Worm (Caenorhabditis elegans) whole organism, midembryonic: Measurements from ENCODE around the gene fut-8.

Experiments used
- T22C8.4 ChIP-seq: fragments of 200-800 bp; sonication (Bioruptor generic); IDR thresholded peaks from 2 replicates; pipeline ENCODE4 v1.3.6; 2022; ENCODE audit warnings: missing genetic modification characterization, missing compliant biosample characterization
- cog-1 ChIP-seq: sonication (generic microtip); optimal IDR thresholded peaks from 2 replicates; lab custom pipeline; 2016; ENCODE audit warnings: missing genetic modification characterization, missing compliant biosample characterization
- flt-1 ChIP-seq: fragments of 200-800 bp; sonication (Bioruptor generic); IDR thresholded peaks from 2 replicates; pipeline ENCODE4 v1.3.6; 2022; ENCODE audit warnings: missing genetic modification characterization, missing compliant biosample characterization
- klf-2 ChIP-seq: fragments of 200-800 bp; sonication (Bioruptor generic); conservative IDR thresholded peaks from 2 replicates; pipeline ENCODE4 v1.3.6; 2022; ENCODE audit warnings: missing genetic modification reagents, missing genetic modification characterization, missing compliant biosample characterization
- med-1 ChIP-seq: sonication (generic microtip); optimal IDR thresholded peaks from 2 replicates; lab custom pipeline; 2017; ENCODE audit warnings: missing genetic modification characterization, mild to moderate bottlenecking, missing compliant biosample characterization, antibody characterized with exemption, missing genetic modification reagents; ENCODE audit not compliant: insufficient read depth
- ref-1 ChIP-seq: fragments of 200-800 bp; sonication (Bioruptor generic); conservative IDR thresholded peaks from 2 replicates; pipeline ENCODE4 v1.3.6; 2022; ENCODE audit warnings: missing genetic modification reagents, missing genetic modification characterization, missing compliant biosample characterization
- tab-1 ChIP-seq: fragments of 200-800 bp; sonication (Bioruptor generic); IDR thresholded peaks from 2 replicates; pipeline ENCODE4 v1.3.6; 2022; ENCODE audit warnings: missing genetic modification characterization, missing compliant biosample characterization
- ztf-23 ChIP-seq: fragments of 200-800 bp; sonication (Bioruptor generic); IDR thresholded peaks from 2 replicates; pipeline ENCODE4 v1.3.6; 2022; ENCODE audit warnings: missing genetic modification reagents, missing genetic modification characterization, missing compliant biosample characterization
- ztf-29 ChIP-seq: fragments of 200-800 bp; sonication (Bioruptor generic); IDR thresholded peaks from 2 replicates; pipeline ENCODE4 v1.3.6; 2022; ENCODE audit warnings: missing genetic modification reagents, missing genetic modification characterization, missing compliant biosample characterization

The fut-8 gene

ce11 chrV:6017630-6018029 lies 27.3 kb upstream of the fut-8 start, which contains the start of the genes rpt-2 and aps-1:
rpt-2 (minus strand) TSS chrV:6017669.
aps-1 (plus strand) TSS chrV:6017970.
- TF ChIP-seq cog-1 (tag; lab: Kevin White, UChicago) = peak; percentile 61
- TF ChIP-seq tab-1 = no peak

DNA sequence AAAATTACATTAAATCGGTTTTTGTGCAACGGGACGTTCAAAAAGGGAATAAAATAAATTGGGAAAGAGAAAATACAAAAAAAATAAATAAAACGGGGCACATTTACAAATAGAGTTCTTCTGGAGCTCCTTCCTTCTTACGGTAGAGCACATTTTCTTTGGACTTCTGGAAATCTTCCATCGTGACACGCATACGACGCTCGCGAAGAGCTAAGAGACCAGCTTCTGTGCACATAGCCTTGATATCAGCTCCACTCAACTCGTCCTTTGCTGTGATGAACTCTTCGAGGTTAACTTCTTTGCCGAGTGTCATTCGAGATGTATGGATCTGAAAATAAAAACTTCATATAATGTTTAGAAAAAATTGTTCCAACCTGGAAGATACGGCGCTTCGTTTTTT lies 25.8 kb upstream of the fut-8 start:
- TF ChIP-seq klf-2 (GFP tag; lab: Robert Waterston, UW) (no peak), tab-1 (no peak), T22C8.4 (no peak), flt-1 (GFP tag; lab: Robert Waterston, UW) (no peak), ztf-29 (GFP tag; lab: Robert Waterston, UW) (no peak), cog-1 (tag; lab: Kevin White, UChicago) (no peak), ref-1 (GFP tag; lab: Robert Waterston, UW) (no peak), ztf-23 (GFP tag; lab: Robert Waterston, UW) (no peak), med-1 (GFP tag; lab: Kevin White, UChicago) (no peak)

DNA sequence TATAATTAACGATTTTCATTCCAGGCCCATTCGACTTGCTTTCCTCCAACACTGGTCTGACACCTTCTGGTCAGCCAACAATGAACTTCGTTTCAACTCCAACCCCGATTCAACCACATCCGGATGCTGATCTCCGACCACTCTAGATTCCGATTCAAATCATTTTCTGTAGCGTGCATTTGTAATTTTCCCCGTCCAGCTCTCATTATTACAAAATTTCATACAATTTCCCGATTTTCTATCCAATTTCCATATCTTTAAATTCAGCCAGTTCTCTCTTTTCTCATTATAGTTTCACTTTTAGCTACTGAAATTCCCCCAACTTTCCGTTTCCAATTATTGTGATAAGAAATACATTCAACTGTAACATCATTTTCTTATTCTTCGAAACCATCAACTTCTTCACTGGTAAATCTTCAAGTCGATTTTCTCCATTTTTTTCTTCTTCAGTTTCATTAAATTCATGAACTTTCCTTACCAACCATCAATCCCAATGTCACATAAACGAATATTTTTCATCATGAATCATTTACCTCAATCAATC lies 25.3 kb upstream of the fut-8 start:
- TF ChIP-seq ztf-29 (GFP tag; lab: Robert Waterston, UW) (no peak), ztf-23 (GFP tag; lab: Robert Waterston, UW) (no peak)

DNA sequence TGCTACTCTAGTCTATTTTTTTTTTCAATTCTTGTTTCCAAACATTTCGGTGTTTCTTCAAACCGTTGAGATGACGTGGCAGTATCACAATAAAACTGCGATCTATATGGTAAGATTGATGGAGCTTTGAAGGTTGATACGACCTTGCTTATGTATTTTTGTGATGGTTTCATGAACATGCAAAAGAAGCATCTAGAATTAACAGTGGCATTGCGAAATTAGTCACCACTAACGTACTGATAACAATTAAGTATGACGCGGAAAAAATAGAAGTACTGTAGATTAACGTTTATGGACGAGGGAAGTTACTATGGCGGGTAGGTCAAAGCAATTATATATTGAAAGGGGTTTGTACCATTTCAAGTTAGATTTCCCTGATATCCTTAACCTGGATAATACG lies 22.1 kb upstream of the fut-8 start:
- TF ChIP-seq ztf-29 (GFP tag; lab: Robert Waterston, UW) (no peak), cog-1 (tag; lab: Kevin White, UChicago) (no peak), tab-1 (no peak), ztf-23 (GFP tag; lab: Robert Waterston, UW) (no peak), flt-1 (GFP tag; lab: Robert Waterston, UW) (no peak)

DNA sequence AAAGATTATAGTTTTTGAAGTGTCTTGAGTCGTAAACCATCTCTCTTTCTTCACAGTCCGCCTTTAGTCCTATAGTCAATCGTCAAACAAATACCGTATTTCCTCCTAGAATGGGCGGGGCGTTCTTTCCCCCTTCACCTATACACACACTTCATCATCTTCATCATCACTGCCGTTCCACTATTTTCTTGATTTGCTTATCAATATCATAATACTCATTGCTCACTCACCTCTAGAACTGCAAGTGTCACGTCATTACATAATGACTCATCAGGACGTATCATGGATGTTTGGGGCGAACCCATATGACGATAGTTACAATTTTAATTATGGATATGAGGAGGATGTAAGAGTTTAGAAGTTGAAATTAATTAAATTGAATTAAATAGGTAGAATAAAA lies 20.4 kb upstream of the fut-8 start:
- TF ChIP-seq ztf-29 (GFP tag; lab: Robert Waterston, UW) = no peak

ce11 chrV:6007927-6008326 lies 17.6 kb upstream of the fut-8 start:
- no peak for TF ChIP-seq cog-1 (tag; lab: Kevin White, UChicago)
- TF ChIP-seq ztf-29 (GFP tag; lab: Robert Waterston, UW) = no peak
- no peak for TF ChIP-seq ref-1 (GFP tag; lab: Robert Waterston, UW)
- no peak for TF ChIP-seq klf-2 (GFP tag; lab: Robert Waterston, UW)
- TF ChIP-seq T22C8.4 = no peak
- TF ChIP-seq ztf-23 (GFP tag; lab: Robert Waterston, UW) = no peak
- no peak for TF ChIP-seq tab-1
- no peak for TF ChIP-seq med-1 (GFP tag; lab: Kevin White, UChicago)
- no peak for TF ChIP-seq flt-1 (GFP tag; lab: Robert Waterston, UW)

DNA sequence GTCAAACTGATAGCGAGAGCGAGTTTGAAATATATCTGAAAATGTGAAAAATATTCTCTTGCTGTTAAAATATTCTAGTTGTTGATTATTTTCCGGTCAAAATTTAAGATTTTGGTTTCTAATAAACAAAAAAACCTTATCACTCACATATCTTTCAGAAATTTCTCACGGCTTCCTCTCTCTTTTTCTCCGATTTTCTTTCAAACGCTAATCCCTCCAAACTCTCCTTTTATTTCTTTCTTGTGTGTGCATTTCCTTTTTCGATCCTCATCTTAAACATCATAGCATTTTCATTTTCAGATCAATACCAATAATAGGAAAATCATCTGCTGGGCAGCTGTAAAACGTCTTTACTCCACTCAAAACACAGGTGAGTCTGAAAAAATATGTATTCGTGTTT lies 13.0 kb upstream of the fut-8 start, which contains the start of gene fos-1:
Gene fos-1 (plus strand): TSS at position 301 of the 400 bp plus-strand sequence.
- no peak for TF ChIP-seq T22C8.4
- TF ChIP-seq ztf-29 (GFP tag; lab: Robert Waterston, UW) = no peak
- no peak for TF ChIP-seq cog-1 (tag; lab: Kevin White, UChicago)
- TF ChIP-seq tab-1 = no peak
- TF ChIP-seq ref-1 (GFP tag; lab: Robert Waterston, UW) = no peak
- no peak for TF ChIP-seq ztf-23 (GFP tag; lab: Robert Waterston, UW)
- TF ChIP-seq med-1 (GFP tag; lab: Kevin White, UChicago) = no peak
- TF ChIP-seq klf-2 (GFP tag; lab: Robert Waterston, UW) = no peak

- no peak for TF ChIP-seq ztf-23 (GFP tag; lab: Robert Waterston, UW)
- TF ChIP-seq cog-1 (tag; lab: Kevin White, UChicago) = peak; percentile 88
- TF ChIP-seq ref-1 (GFP tag; lab: Robert Waterston, UW) = no peak
Measured at ce11 chrV:6000368-6000802, 10.1 kb upstream of the fut-8 start.

DNA sequence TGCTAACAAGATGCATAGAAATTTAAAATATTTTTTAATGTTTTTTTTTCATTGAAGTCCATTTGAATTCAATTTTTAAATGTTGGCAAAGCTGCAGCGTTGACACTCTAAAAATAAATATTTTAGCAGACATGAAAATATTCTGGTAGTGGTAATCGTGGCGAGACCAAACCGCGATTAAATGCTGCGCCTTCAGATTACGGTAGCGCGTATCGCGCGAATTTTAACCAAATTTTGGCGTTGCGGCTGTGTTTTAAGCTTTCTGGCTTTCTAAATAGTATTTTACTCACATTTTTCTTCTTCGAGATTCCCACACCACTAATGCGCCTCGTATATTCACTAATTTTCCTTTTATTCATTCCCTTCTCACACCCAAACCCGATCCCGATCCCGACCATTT lies 5.8 kb upstream of the fut-8 start, which contains the start of gene cpg-4:
Gene cpg-4 (plus strand): TSS at position 303 of the 400 bp plus-strand sequence.
- TF ChIP-seq klf-2 (GFP tag; lab: Robert Waterston, UW) (no peak), cog-1 (tag; lab: Kevin White, UChicago) (no peak), flt-1 (GFP tag; lab: Robert Waterston, UW) (no peak), ref-1 (GFP tag; lab: Robert Waterston, UW) (no peak), T22C8.4 (no peak), ztf-29 (GFP tag; lab: Robert Waterston, UW) (no peak), tab-1 (no peak), ztf-23 (GFP tag; lab: Robert Waterston, UW) (no peak), med-1 (GFP tag; lab: Kevin White, UChicago) (no peak)

DNA sequence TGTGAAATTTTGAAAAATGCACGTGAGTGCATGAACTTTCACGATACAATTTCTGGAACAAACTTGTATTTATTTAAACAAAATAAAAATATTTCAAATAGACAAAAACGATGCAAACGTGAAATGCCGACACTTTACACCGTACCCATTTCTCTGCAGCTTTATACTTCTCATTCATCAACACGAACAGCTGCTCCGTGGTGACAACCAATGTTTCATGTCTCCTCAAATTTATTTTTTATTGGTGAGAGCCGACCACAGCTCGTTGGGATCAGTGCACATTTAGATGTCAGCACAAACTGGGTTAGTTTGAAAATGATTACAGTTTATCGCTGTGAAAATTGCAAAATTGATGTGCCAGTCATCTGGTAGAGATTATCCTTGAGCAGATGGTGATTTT lies 5.3 kb upstream of the fut-8 start:
- TF ChIP-seq tab-1 (no peak), ztf-29 (GFP tag; lab: Robert Waterston, UW) (no peak), ztf-23 (GFP tag; lab: Robert Waterston, UW) (no peak), T22C8.4 (no peak), flt-1 (GFP tag; lab: Robert Waterston, UW) (no peak), ref-1 (GFP tag; lab: Robert Waterston, UW) (no peak)
